Worm (Caenorhabditis elegans) whole organism, early embryonic: Measurements from ENCODE around the gene F21D5.5.

ENCODE experiments used
- B0310.2 ChIP-seq: sonication (generic microtip); optimal IDR thresholded peaks from 2 replicates; lab custom pipeline; 2016; ENCODE audit warnings: mild to moderate bottlenecking, missing genetic modification characterization, missing compliant biosample characterization
- F13C5.2 ChIP-seq: sonication (generic microtip); optimal IDR thresholded peaks from 2 replicates; lab custom pipeline; 2017; ENCODE audit warnings: mild to moderate bottlenecking, missing genetic modification characterization, inconsistent platforms, missing compliant biosample characterization
- aly-1 ChIP-seq: sonication (generic microtip); optimal IDR thresholded peaks from 2 replicates; lab custom pipeline; 2016; ENCODE audit warnings: missing genetic modification characterization, missing compliant biosample characterization
- ama-1 ChIP-seq: fragments of 150-350 bp; optimal IDR thresholded peaks from 2 replicates; lab custom pipeline; 2014
- ceh-13 ChIP-seq: fragments of 200-800 bp; sonication (Bioruptor generic); optimal IDR thresholded peaks from 2 replicates; lab custom pipeline; 2018; ENCODE audit warnings: mild to moderate bottlenecking, missing genetic modification characterization, missing compliant biosample characterization
- ceh-36 ChIP-seq: sonication (generic microtip); optimal IDR thresholded peaks from 2 replicates; lab custom pipeline; 2016; ENCODE audit warnings: missing genetic modification characterization, inconsistent platforms, missing compliant biosample characterization
- ets-7 ChIP-seq: sonication (generic microtip); optimal IDR thresholded peaks from 2 replicates; lab custom pipeline; 2016; ENCODE audit warnings: missing genotype, missing genetic modification characterization, missing compliant biosample characterization
- flt-1 ChIP-seq: fragments of 200-800 bp; sonication (Bioruptor generic); IDR thresholded peaks from 2 replicates; pipeline ENCODE4 v1.3.6; 2022; ENCODE audit warnings: missing genetic modification characterization, missing compliant biosample characterization
- hmbx-1 ChIP-seq: sonication (generic microtip); optimal IDR thresholded peaks from 2 replicates; lab custom pipeline; 2016; ENCODE audit warnings: mild to moderate bottlenecking, missing genetic modification characterization, missing compliant biosample characterization
- hmg-4 ChIP-seq: fragments of 200-800 bp; sonication (Bioruptor generic); optimal IDR thresholded peaks from 2 replicates; lab custom pipeline; 2018; ENCODE audit warnings: mild to moderate bottlenecking, missing genetic modification characterization, missing compliant biosample characterization
- hnd-1 ChIP-seq: sonication (generic microtip); optimal IDR thresholded peaks from 2 replicates; lab custom pipeline; 2016; ENCODE audit warnings: missing genetic modification characterization, missing compliant biosample characterization
- pes-1 ChIP-seq: fragments of 200-800 bp; sonication (Bioruptor generic); IDR thresholded peaks from 2 replicates; pipeline ENCODE4 v1.3.6; 2022; ENCODE audit warnings: missing genetic modification reagents, missing genetic modification characterization, missing compliant biosample characterization
- scrt-1 ChIP-seq: fragments of 200-800 bp; sonication (Bioruptor generic); IDR thresholded peaks from 2 replicates; pipeline ENCODE4 v1.3.6; 2022; ENCODE audit warnings: missing genetic modification characterization, missing compliant biosample characterization
- sea-1 ChIP-seq: fragments of 200-800 bp; sonication (Bioruptor generic); conservative IDR thresholded peaks from 2 replicates; pipeline ENCODE4 v1.3.6; 2022; ENCODE audit warnings: missing genetic modification characterization, missing compliant biosample characterization
- tbx-11 ChIP-seq: fragments of 200-800 bp; sonication (Bioruptor generic); IDR thresholded peaks from 2 replicates; pipeline ENCODE4 v1.3.6; 2022; ENCODE audit warnings: missing genetic modification characterization, missing compliant biosample characterization
- tbx-37 ChIP-seq: fragments of 200-800 bp; sonication (Bioruptor generic); conservative IDR thresholded peaks from 2 replicates; pipeline ENCODE4 v1.3.6; 2022; ENCODE audit warnings: missing genetic modification reagents, missing genetic modification characterization, missing compliant biosample characterization
- tra-4 ChIP-seq: sonication (generic microtip); optimal IDR thresholded peaks from 2 replicates; lab custom pipeline; 2017; ENCODE audit warnings: missing genetic modification characterization, missing compliant biosample characterization

The F21D5.5 gene

DNA sequence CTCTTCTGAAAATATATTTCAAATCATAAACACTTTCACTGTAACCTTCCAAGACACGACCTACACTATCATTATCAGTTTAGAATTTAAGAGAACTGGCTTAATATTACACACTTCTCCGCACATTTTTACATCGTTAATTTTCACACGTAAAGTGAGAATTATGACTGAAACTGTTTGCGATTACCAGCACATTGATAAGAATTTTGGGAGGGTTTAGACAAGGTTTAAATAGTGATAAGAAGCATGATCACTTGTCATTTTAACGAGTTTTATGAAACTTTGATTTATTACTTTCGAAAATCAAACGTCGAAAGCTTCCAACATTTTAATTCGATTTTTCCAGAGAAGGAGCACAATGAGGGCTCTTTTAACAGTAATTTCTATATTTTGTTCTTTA lies 8.7 kb downstream of the F21D5.5 start, which contains the start of gene F21D5.3:
Gene F21D5.3 (plus strand): TSS at position 347 of the 400 bp plus-strand sequence.
- TF ChIP-seq ets-7 (tag; lab: Kevin White, UChicago) (no peak), ceh-13 (GFP tag; lab: Kevin White, UChicago) (no peak), hnd-1 (tag; lab: Kevin White, UChicago) (no peak), tbx-37 (GFP tag; lab: Robert Waterston, UW) (no peak), ceh-36 (no peak), flt-1 (no peak), tbx-11 (GFP tag; lab: Robert Waterston, UW) (no peak), pes-1 (GFP tag; lab: Robert Waterston, UW) (no peak), F13C5.2 (tag; lab: Kevin White, UChicago) (no peak), sea-1 (GFP tag; lab: Robert Waterston, UW) (no peak), hmg-4 (GFP tag; lab: Kevin White, UChicago) (no peak), ama-1 (no peak), hmbx-1 (tag; lab: Kevin White, UChicago) (no peak), aly-1 (tag; lab: Kevin White, UChicago) (no peak), tra-4 (tag; lab: Kevin White, UChicago) (no peak), scrt-1 (GFP tag; lab: Robert Waterston, UW) (no peak), B0310.2 (no peak)

- TF ChIP-seq hnd-1 (tag; lab: Kevin White, UChicago) (no peak), pes-1 (GFP tag; lab: Robert Waterston, UW) (no peak), hmg-4 (GFP tag; lab: Kevin White, UChicago) (no peak), ama-1 (no peak), flt-1 (no peak), ceh-36 (no peak), B0310.2 (no peak), ets-7 (tag; lab: Kevin White, UChicago) (no peak), ceh-13 (GFP tag; lab: Kevin White, UChicago) (no peak), scrt-1 (GFP tag; lab: Robert Waterston, UW) (no peak), tbx-11 (GFP tag; lab: Robert Waterston, UW) (no peak), aly-1 (tag; lab: Kevin White, UChicago) (no peak), tra-4 (tag; lab: Kevin White, UChicago) (no peak), hmbx-1 (tag; lab: Kevin White, UChicago) (no peak), F13C5.2 (tag; lab: Kevin White, UChicago) (no peak), tbx-37 (GFP tag; lab: Robert Waterston, UW) (no peak)
Measured at ce11 chrIV:8729636-8730035, 9.6 kb downstream of the F21D5.5 start.

ce11 chrIV:8728122-8728521 lies 11.1 kb downstream of the F21D5.5 start, which contains the start of gene otub-3:
Gene otub-3 (plus strand): TSS chrIV:8728177.
- no peak for TF ChIP-seq ets-7 (tag; lab: Kevin White, UChicago)
- TF ChIP-seq B0310.2, result no peak
- TF ChIP-seq tbx-11 (GFP tag; lab: Robert Waterston, UW), result no peak
- TF ChIP-seq scrt-1 (GFP tag; lab: Robert Waterston, UW), result no peak
- no peak for TF ChIP-seq hmg-4 (GFP tag; lab: Kevin White, UChicago)
- no peak for TF ChIP-seq flt-1
- no peak for TF ChIP-seq pes-1 (GFP tag; lab: Robert Waterston, UW)
- TF ChIP-seq aly-1 (tag; lab: Kevin White, UChicago), result no peak
- TF ChIP-seq hmbx-1 (tag; lab: Kevin White, UChicago), result no peak
- TF ChIP-seq ceh-13 (GFP tag; lab: Kevin White, UChicago), result no peak
- no peak for TF ChIP-seq F13C5.2 (tag; lab: Kevin White, UChicago)
- no peak for TF ChIP-seq tbx-37 (GFP tag; lab: Robert Waterston, UW)

- TF ChIP-seq tbx-11 (GFP tag; lab: Robert Waterston, UW) (no peak), flt-1 (no peak), pes-1 (GFP tag; lab: Robert Waterston, UW) (no peak), ceh-13 (GFP tag; lab: Kevin White, UChicago) (no peak), tbx-37 (GFP tag; lab: Robert Waterston, UW) (no peak), sea-1 (GFP tag; lab: Robert Waterston, UW) (no peak), aly-1 (tag; lab: Kevin White, UChicago) (no peak), hnd-1 (tag; lab: Kevin White, UChicago) (no peak), ets-7 (tag; lab: Kevin White, UChicago) (no peak), hmg-4 (GFP tag; lab: Kevin White, UChicago) (no peak), hmbx-1 (tag; lab: Kevin White, UChicago) (no peak), scrt-1 (GFP tag; lab: Robert Waterston, UW) (no peak), ama-1 (no peak), tra-4 (tag; lab: Kevin White, UChicago) (no peak), F13C5.2 (tag; lab: Kevin White, UChicago) (no peak), ceh-36 (no peak)
Measured at ce11 chrIV:8725345-8725744, 13.8 kb downstream of the F21D5.5 start, which contains the start of gene pgm-3. Gene pgm-3 (plus strand): TSS chrIV:8725722.

DNA sequence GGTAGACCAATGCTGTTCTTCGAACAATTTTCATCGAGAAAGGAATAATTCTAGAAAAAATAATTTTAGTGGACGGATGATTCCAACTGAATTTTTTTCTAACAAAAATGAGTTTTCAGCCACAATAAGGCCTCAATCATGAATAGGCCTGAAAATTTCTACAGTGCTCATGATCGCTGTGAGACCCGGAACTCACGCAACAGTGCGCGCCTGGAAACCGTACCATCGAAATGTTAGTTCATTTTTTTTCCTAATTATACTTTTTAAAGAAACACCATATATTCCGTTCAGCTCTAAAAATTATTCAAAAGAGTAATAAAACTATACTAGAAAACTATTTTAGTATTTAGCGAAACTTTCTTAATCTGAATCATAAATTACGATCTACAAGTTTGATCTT lies 14.3 kb downstream of the F21D5.5 start:
- TF ChIP-seq pes-1 (GFP tag; lab: Robert Waterston, UW) (no peak), ama-1 (no peak), tbx-11 (GFP tag; lab: Robert Waterston, UW) (no peak), flt-1 (no peak), ets-7 (tag; lab: Kevin White, UChicago) (no peak), aly-1 (tag; lab: Kevin White, UChicago) (no peak), scrt-1 (GFP tag; lab: Robert Waterston, UW) (no peak), hmbx-1 (tag; lab: Kevin White, UChicago) (no peak), tra-4 (tag; lab: Kevin White, UChicago) (no peak), B0310.2 (no peak), sea-1 (GFP tag; lab: Robert Waterston, UW) (no peak), F13C5.2 (tag; lab: Kevin White, UChicago) (no peak), tbx-37 (GFP tag; lab: Robert Waterston, UW) (no peak), ceh-36 (no peak)

DNA sequence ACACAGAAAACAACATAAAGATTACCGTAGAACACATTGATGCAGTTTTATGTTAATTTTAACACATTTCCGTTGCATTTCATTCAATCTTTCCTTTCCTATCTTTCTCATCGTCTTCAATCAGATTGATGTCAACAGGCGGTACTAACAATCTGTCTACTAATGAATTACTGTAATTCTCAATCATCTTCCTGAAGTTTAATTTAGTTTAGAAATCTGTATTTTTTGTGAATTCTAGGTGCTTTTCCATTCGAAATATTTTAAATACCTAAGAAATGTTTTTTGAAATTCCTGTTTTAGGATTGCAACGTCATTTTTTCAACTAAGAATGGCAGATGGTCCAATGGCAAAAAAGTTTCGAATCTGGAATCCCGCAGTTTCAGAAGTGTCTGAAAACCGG lies 15.5 kb downstream of the F21D5.5 start, which contains the start of gene F21D5.9:
Gene F21D5.9 (plus strand): TSS at position 301 of the 400 bp plus-strand sequence.
- TF ChIP-seq hnd-1 (tag; lab: Kevin White, UChicago) (no peak), hmbx-1 (tag; lab: Kevin White, UChicago) (no peak), ets-7 (tag; lab: Kevin White, UChicago) (no peak), pes-1 (GFP tag; lab: Robert Waterston, UW) (no peak), tra-4 (tag; lab: Kevin White, UChicago) (no peak), ama-1 (no peak), B0310.2 (no peak), tbx-37 (GFP tag; lab: Robert Waterston, UW) (no peak)
